Fruit fly (Drosophila melanogaster) whole organism, embryonic: ENCODE results near the gene CG32388.

ENCODE experiments used
- Bteb2 ChIP-seq: fragments of 200-800 bp; sonication (Bioruptor generic); optimal IDR thresholded peaks from 2 replicates; lab custom pipeline; 2016; ENCODE audit warnings: missing biosample characterization, missing genetic modification characterization
- CG10321 ChIP-seq: fragments of 200-800 bp; sonication (Bioruptor generic); IDR thresholded peaks from 2 replicates; pipeline ENCODE4 v1.3.6; 2022; ENCODE audit warnings: missing biosample characterization, missing genetic modification characterization
- CG11504 ChIP-seq: fragments of 200-800 bp; sonication (Bioruptor generic); optimal IDR thresholded peaks from 3 replicates; lab custom pipeline; 2019; ENCODE audit warnings: missing biosample characterization, mild to moderate bottlenecking, missing genetic modification characterization, moderate library complexity
- CG11696 ChIP-seq: fragments of 200-800 bp; sonication (Bioruptor generic); IDR thresholded peaks from 2 replicates; pipeline ENCODE4 v1.3.6; 2022; ENCODE audit warnings: missing biosample characterization, missing genetic modification characterization
- CG13123 ChIP-seq: fragments of 200-800 bp; sonication (Bioruptor generic); optimal IDR thresholded peaks from 2 replicates; lab custom pipeline; 2016; ENCODE audit warnings: missing biosample characterization, missing genetic modification characterization
- CG13287 ChIP-seq: fragments of 200-800 bp; sonication (Bioruptor generic); IDR thresholded peaks from 2 replicates; pipeline ENCODE4 v1.3.6; 2022; ENCODE audit warnings: missing biosample characterization, missing genetic modification characterization; ENCODE audit not compliant: partially characterized antibody
- CG17328 ChIP-seq: fragments of 200-800 bp; sonication (Bioruptor generic); IDR thresholded peaks from 2 replicates; pipeline ENCODE4 v1.3.6; 2022; ENCODE audit warnings: missing biosample characterization, missing genetic modification characterization
- CG17568 ChIP-seq: fragments of 200-800 bp; sonication (Bioruptor generic); optimal IDR thresholded peaks from 2 replicates; lab custom pipeline; 2018; ENCODE audit warnings: missing biosample characterization, mild to moderate bottlenecking, missing genetic modification characterization, moderate library complexity
- CG31365 ChIP-seq: fragments of 200-800 bp; sonication (Bioruptor generic); optimal IDR thresholded peaks from 2 replicates; lab custom pipeline; 2018; ENCODE audit warnings: missing biosample characterization, mild to moderate bottlenecking, missing genetic modification characterization
- CG4282 ChIP-seq: fragments of 200-800 bp; sonication (Bioruptor generic); optimal IDR thresholded peaks from 2 replicates; lab custom pipeline; 2016; ENCODE audit warnings: missing biosample characterization, missing genetic modification characterization
- CG5180 ChIP-seq: fragments of 200-800 bp; sonication (Bioruptor generic); optimal IDR thresholded peaks from 3 replicates; lab custom pipeline; 2017; ENCODE audit warnings: missing biosample characterization, missing genetic modification characterization, mild to moderate bottlenecking, moderate library complexity, missing genetic modification reagents
- CG7928 ChIP-seq: fragments of 200-800 bp; sonication (Bioruptor generic); optimal IDR thresholded peaks from 2 replicates; lab custom pipeline; 2017; ENCODE audit warnings: missing biosample characterization, mild to moderate bottlenecking, missing genetic modification characterization
- CG8765 ChIP-seq: fragments of 200-800 bp; sonication (Bioruptor generic); IDR thresholded peaks from 2 replicates; pipeline ENCODE4 v1.3.6; 2022; ENCODE audit warnings: missing biosample characterization, missing genetic modification characterization
- Hey ChIP-seq: fragments of 200-800 bp; sonication (Bioruptor generic); optimal IDR thresholded peaks from 3 replicates; lab custom pipeline; 2018; ENCODE audit warnings: missing biosample characterization, mild to moderate bottlenecking, missing genetic modification characterization
- Hmr ChIP-seq: fragments of 200-800 bp; sonication (Bioruptor generic); optimal IDR thresholded peaks from 3 replicates; lab custom pipeline; 2017; ENCODE audit warnings: mild to moderate bottlenecking, missing biosample characterization, missing genetic modification reagents, missing genetic modification characterization
- Hr51 ChIP-seq, 2 experiments: fragments of 200-800 bp; sonication (Bioruptor generic); optimal IDR thresholded peaks; 2 replicates in 1 of 2; 3 replicates in 1 of 2; lab custom pipeline; 2016 to 2018; ENCODE audit warnings: missing biosample characterization in 2 of 2, missing genetic modification characterization in 2 of 2, mild to moderate bottlenecking in 1 of 2, moderate library complexity in 1 of 2
- Meics ChIP-seq: fragments of 200-800 bp; sonication (Bioruptor generic); optimal IDR thresholded peaks from 2 replicates; lab custom pipeline; 2017; ENCODE audit warnings: missing biosample characterization, mild to moderate bottlenecking, missing genetic modification characterization
- Mes4 ChIP-seq: fragments of 200-800 bp; sonication (Bioruptor generic); optimal IDR thresholded peaks from 2 replicates; lab custom pipeline; 2016; ENCODE audit warnings: missing biosample characterization, missing genetic modification characterization
- Myb ChIP-seq: fragments of 200-800 bp; sonication (Bioruptor generic); optimal IDR thresholded peaks from 2 replicates; lab custom pipeline; 2016; ENCODE audit warnings: missing biosample characterization, missing genetic modification characterization
- Xrp1 ChIP-seq: fragments of 200-800 bp; sonication (Bioruptor generic); IDR thresholded peaks from 2 replicates; pipeline ENCODE4 v1.3.6; 2022; ENCODE audit warnings: missing biosample characterization, missing genetic modification characterization
- abd-A ChIP-seq: fragments of 200-800 bp; sonication (Bioruptor generic); optimal IDR thresholded peaks from 3 replicates; lab custom pipeline; 2019; ENCODE audit warnings: missing biosample characterization, mild to moderate bottlenecking, missing genetic modification characterization, moderate library complexity
- ara ChIP-seq: fragments of 200-800 bp; sonication (Bioruptor generic); IDR thresholded peaks from 2 replicates; pipeline ENCODE4 v1.3.6; 2022; ENCODE audit warnings: missing biosample characterization, missing genetic modification characterization
- bowl ChIP-seq: fragments of 200-800 bp; sonication (Bioruptor generic); IDR thresholded peaks from 2 replicates; pipeline ENCODE4 v1.3.6; 2022; ENCODE audit warnings: missing biosample characterization, missing genetic modification characterization
- chif ChIP-seq, 2 experiments: fragments of 200-800 bp; sonication (Bioruptor generic); optimal IDR thresholded peaks; 3 replicates each; lab custom pipeline; 2016; ENCODE audit warnings: missing biosample characterization in 2 of 2, missing genetic modification characterization in 2 of 2
- ci ChIP-seq: fragments of 200-800 bp; sonication (Bioruptor generic); IDR thresholded peaks from 3 replicates; pipeline ENCODE4 v1.3.6; 2022; ENCODE audit warnings: missing biosample characterization, missing genetic modification characterization
- da ChIP-seq: fragments of 200-800 bp; sonication (Bioruptor generic); optimal IDR thresholded peaks from 2 replicates; lab custom pipeline; 2016; ENCODE audit warnings: missing biosample characterization, missing genetic modification characterization
- dmrt11E ChIP-seq: fragments of 200-800 bp; sonication (Bioruptor generic); optimal IDR thresholded peaks from 3 replicates; lab custom pipeline; 2018; ENCODE audit warnings: missing biosample characterization, mild to moderate bottlenecking, missing genetic modification characterization, moderate library complexity
- dpn ChIP-seq, 2 experiments: fragments of 200-800 bp; sonication (Bioruptor generic); optimal IDR thresholded peaks; 3 replicates each; lab custom pipeline; 2016; ENCODE audit warnings: missing biosample characterization in 2 of 2, missing genetic modification characterization in 2 of 2
- emc ChIP-seq: fragments of 200-800 bp; sonication (Bioruptor generic); optimal IDR thresholded peaks from 2 replicates; lab custom pipeline; 2016; ENCODE audit warnings: missing biosample characterization, missing genetic modification characterization
- exex ChIP-seq: fragments of 200-800 bp; sonication (Bioruptor generic); optimal IDR thresholded peaks from 4 replicates; lab custom pipeline; 2018; ENCODE audit warnings: missing biosample characterization, mild to moderate bottlenecking, missing genetic modification characterization, moderate library complexity
- gem ChIP-seq: fragments of 200-800 bp; sonication (Bioruptor generic); optimal IDR thresholded peaks from 2 replicates; lab custom pipeline; 2019; ENCODE audit warnings: missing biosample characterization, mild to moderate bottlenecking, missing genetic modification characterization, moderate library complexity
- hb ChIP-seq: fragments of 200-800 bp; sonication (Bioruptor generic); IDR thresholded peaks from 3 replicates; pipeline ENCODE4 v1.3.6; 2022; ENCODE audit warnings: missing biosample characterization, missing genetic modification characterization; ENCODE audit not compliant: partially characterized antibody
- jing ChIP-seq: fragments of 200-800 bp; sonication (Bioruptor generic); optimal IDR thresholded peaks from 2 replicates; lab custom pipeline; 2018; ENCODE audit warnings: missing biosample characterization, mild to moderate bottlenecking, missing genetic modification characterization
- kah ChIP-seq: fragments of 200-800 bp; sonication (Bioruptor generic); optimal IDR thresholded peaks from 2 replicates; lab custom pipeline; 2018; ENCODE audit warnings: missing biosample characterization, mild to moderate bottlenecking, missing genetic modification characterization
- luna ChIP-seq: fragments of 200-800 bp; sonication (Bioruptor generic); optimal IDR thresholded peaks from 2 replicates; lab custom pipeline; 2016; ENCODE audit warnings: missing biosample characterization, missing genetic modification characterization
- maf-S ChIP-seq: fragments of 200-800 bp; sonication (Bioruptor generic); optimal IDR thresholded peaks from 2 replicates; lab custom pipeline; 2016; ENCODE audit warnings: missing biosample characterization, missing genetic modification characterization
- nom ChIP-seq: fragments of 200-800 bp; sonication (Bioruptor generic); optimal IDR thresholded peaks from 2 replicates; lab custom pipeline; 2017; ENCODE audit warnings: missing biosample characterization, missing genetic modification characterization, mild to moderate bottlenecking, moderate library complexity, missing genetic modification reagents
- p53 ChIP-seq: fragments of 200-800 bp; sonication (Bioruptor generic); optimal IDR thresholded peaks from 2 replicates; lab custom pipeline; 2016; ENCODE audit warnings: missing biosample characterization, missing genetic modification characterization
- pnt ChIP-seq: fragments of 200-800 bp; sonication (Bioruptor generic); optimal IDR thresholded peaks from 3 replicates; lab custom pipeline; 2016; ENCODE audit warnings: missing biosample characterization, missing genetic modification characterization
- rib ChIP-seq: fragments of 200-800 bp; sonication (Bioruptor generic); IDR thresholded peaks from 2 replicates; pipeline ENCODE4 v1.3.6; 2022; ENCODE audit warnings: missing biosample characterization, missing genetic modification characterization
- schlank ChIP-seq: fragments of 200-800 bp; sonication (Bioruptor generic); optimal IDR thresholded peaks from 2 replicates; lab custom pipeline; 2018; ENCODE audit warnings: missing biosample characterization, mild to moderate bottlenecking, missing genetic modification characterization
- scrt ChIP-seq: fragments of 200-800 bp; sonication (Bioruptor generic); optimal IDR thresholded peaks from 2 replicates; lab custom pipeline; 2018; ENCODE audit warnings: missing biosample characterization, mild to moderate bottlenecking, missing genetic modification characterization, moderate library complexity
- sens-2 ChIP-seq: fragments of 200-800 bp; sonication (Bioruptor generic); IDR thresholded peaks from 2 replicates; pipeline ENCODE4 v1.3.6; 2022; ENCODE audit warnings: missing biosample characterization, missing genetic modification characterization
- sima ChIP-seq: fragments of 200-800 bp; sonication (Bioruptor generic); optimal IDR thresholded peaks from 2 replicates; lab custom pipeline; 2016; ENCODE audit warnings: missing biosample characterization, missing genetic modification characterization
- slp2 ChIP-seq: fragments of 200-800 bp; sonication (Bioruptor generic); optimal IDR thresholded peaks from 2 replicates; lab custom pipeline; 2016; ENCODE audit warnings: missing biosample characterization, missing genetic modification characterization
- sna ChIP-seq: fragments of 200-800 bp; sonication (Bioruptor generic); IDR thresholded peaks from 2 replicates; pipeline ENCODE4 v1.3.6; 2022; ENCODE audit warnings: missing biosample characterization, missing genetic modification characterization; ENCODE audit not compliant: partially characterized antibody
- sob ChIP-seq: fragments of 200-800 bp; sonication (Bioruptor generic); IDR thresholded peaks from 2 replicates; pipeline ENCODE4 v1.3.6; 2022; ENCODE audit warnings: missing biosample characterization, missing genetic modification characterization
- toy ChIP-seq: fragments of 200-800 bp; sonication (Bioruptor generic); IDR thresholded peaks from 2 replicates; pipeline ENCODE4 v1.3.6; 2022; ENCODE audit warnings: missing biosample characterization, missing genetic modification characterization
- wor ChIP-seq: fragments of 200-800 bp; sonication (Bioruptor generic); IDR thresholded peaks from 2 replicates; pipeline ENCODE4 v1.3.6; 2022; ENCODE audit warnings: missing biosample characterization, missing genetic modification characterization
- z ChIP-seq: fragments of 200-800 bp; sonication (Bioruptor generic); IDR thresholded peaks from 3 replicates; pipeline ENCODE4 v1.3.6; 2022; ENCODE audit warnings: missing biosample characterization, missing genetic modification characterization
- zen2 ChIP-seq: fragments of 200-800 bp; sonication (Bioruptor generic); IDR thresholded peaks from 3 replicates; pipeline ENCODE4 v1.3.6; 2022; ENCODE audit warnings: missing biosample characterization, missing genetic modification characterization; ENCODE audit not compliant: partially characterized antibody
- zfh1 ChIP-seq: fragments of 200-800 bp; sonication (Bioruptor generic); IDR thresholded peaks from 3 replicates; pipeline ENCODE4 v1.3.6; 2022; ENCODE audit warnings: missing biosample characterization, missing genetic modification characterization

Gene CG32388

DNA sequence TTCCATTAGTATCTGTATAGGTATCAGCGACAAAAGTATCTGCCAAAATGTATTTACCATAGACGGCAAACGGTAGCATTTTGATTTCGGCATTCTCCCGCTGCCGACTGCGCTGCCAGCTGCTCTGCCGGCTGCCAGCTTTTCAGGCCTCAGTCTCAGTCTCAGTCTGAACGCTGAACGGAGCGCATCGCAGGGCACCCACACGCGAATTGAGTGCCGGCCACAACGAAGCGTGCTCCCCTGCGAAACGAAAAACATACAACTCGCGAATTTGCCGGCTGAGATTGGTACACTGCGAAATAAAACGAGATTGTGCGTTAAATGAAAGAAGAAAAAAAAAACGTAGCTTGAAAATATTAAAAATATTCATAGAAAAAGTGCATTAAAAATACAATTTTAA lies 14.3 kb upstream of the CG32388 start, which contains the start of gene Mp (continued):
- TF ChIP-seq sens-2 (GFP tag; lab: Robert Waterston, UW), result no peak
- no peak for TF ChIP-seq da (GFP tag; lab: Kevin White, UChicago)
- no peak for TF ChIP-seq rib
- TF ChIP-seq Bteb2 (GFP tag; lab: Kevin White, UChicago), result no peak
- no peak for TF ChIP-seq CG17568 (GFP tag; lab: Kevin White, UChicago)
- TF ChIP-seq CG7928 (GFP tag; lab: Kevin White, UChicago), result no peak
- TF ChIP-seq CG4282 (GFP tag; lab: Kevin White, UChicago), result no peak
- TF ChIP-seq CG31365 (tag; lab: Kevin White, UChicago), result no peak
- no peak for TF ChIP-seq CG8765 (GFP tag; lab: Robert Waterston, UW)
- TF ChIP-seq CG10321 (GFP tag; lab: Robert Waterston, UW), result no peak
- TF ChIP-seq Xrp1 (GFP tag; lab: Robert Waterston, UW), result no peak
- no peak for TF ChIP-seq dmrt11E
- no peak for TF ChIP-seq nom
- no peak for TF ChIP-seq luna (GFP tag; lab: Kevin White, UChicago)
- no peak for TF ChIP-seq p53
- TF ChIP-seq zen2, result no peak
- no peak for TF ChIP-seq toy (GFP tag; lab: Robert Waterston, UW)
- no peak for TF ChIP-seq slp2
- no peak for TF ChIP-seq wor (GFP tag; lab: Robert Waterston, UW)
- TF ChIP-seq exex (tag; lab: Kevin White, UChicago), result no peak
- TF ChIP-seq sob, result peak; percentile 32; the same call in 1 of the 2 replicates
- TF ChIP-seq gem (tag; lab: Kevin White, UChicago), result peak; percentile 9
- TF ChIP-seq CG13287, result peak; percentile 57; the same call in 1 of the 2 replicates
- 0 out of 3 replicates have a peak, but pooled peaks have one; percentile 8 for TF ChIP-seq zfh1 (GFP tag; lab: Robert Waterston, UW)
- no peak for TF ChIP-seq CG11696 (GFP tag; lab: Robert Waterston, UW)
- TF ChIP-seq hb (GFP tag; lab: Robert Waterston, UW), result no peak
- no peak for TF ChIP-seq z (GFP tag; lab: Robert Waterston, UW)
- no peak for TF ChIP-seq Hmr
- no peak for TF ChIP-seq sna (GFP tag; lab: Robert Waterston, UW)
- no peak for TF ChIP-seq CG13123 (GFP tag; lab: Kevin White, UChicago)
- no peak for TF ChIP-seq CG5180
- TF ChIP-seq Myb (GFP tag; lab: Kevin White, UChicago), result no peak
- no peak for TF ChIP-seq CG17328 (GFP tag; lab: Robert Waterston, UW)
- no peak for TF ChIP-seq abd-A (tag; lab: Kevin White, UChicago)
- no peak for TF ChIP-seq pnt (GFP tag; lab: Kevin White, UChicago)
- 0 out of 2 replicates have a peak, but pooled peaks have one; percentile 12 for TF ChIP-seq bowl (GFP tag; lab: Robert Waterston, UW)
- TF ChIP-seq dpn (GFP tag; optimal IDR thresholded peaks at IDR 0.05; lab: Kevin White, UChicago), result no peak
- no peak for TF ChIP-seq CG11504 (tag; lab: Kevin White, UChicago)
- no peak for TF ChIP-seq Meics (GFP tag; lab: Kevin White, UChicago)
- no peak for TF ChIP-seq Mes4
- no peak for TF ChIP-seq kah (GFP tag; lab: Kevin White, UChicago)
- TF ChIP-seq Hey (tag; lab: Kevin White, UChicago), result no peak
- TF ChIP-seq schlank (tag; lab: Kevin White, UChicago), result no peak
- TF ChIP-seq chif (GFP tag; optimal IDR thresholded peaks at IDR 0.05; lab: Kevin White, UChicago), result no peak
- TF ChIP-seq Hr51 (GFP tag; optimal IDR thresholded peaks at IDR 0.05; lab: Kevin White, UChicago), result no peak
- no peak for TF ChIP-seq maf-S (GFP tag; lab: Kevin White, UChicago)
- no peak for TF ChIP-seq emc
- peak; percentile 18 for TF ChIP-seq scrt (GFP tag; lab: Kevin White, UChicago)
- 0 out of 3 replicates have a peak, but pooled peaks have one; percentile 47 for TF ChIP-seq ci (GFP tag; lab: Robert Waterston, UW)
- no peak for TF ChIP-seq sima
- TF ChIP-seq jing (GFP tag; lab: Kevin White, UChicago), result no peak
- TF ChIP-seq ara (GFP tag; lab: Robert Waterston, UW), result no peak
